Worm (Caenorhabditis elegans) whole organism, late embryonic: ENCODE results near the gene uig-1.

Experiments used
- K02D7.2 ChIP-seq: sonication (generic microtip); optimal IDR thresholded peaks from 2 replicates; lab custom pipeline; 2017; ENCODE audit warnings: mild to moderate bottlenecking, missing genetic modification characterization, missing compliant biosample characterization
- K09A11.1 ChIP-seq: sonication (generic microtip); optimal IDR thresholded peaks from 2 replicates; lab custom pipeline; 2017; ENCODE audit warnings: antibody characterized with exemption, mild to moderate bottlenecking, missing genetic modification characterization, missing compliant biosample characterization; ENCODE audit not compliant: insufficient read depth
- ama-1 ChIP-seq: fragments of 150-350 bp; optimal IDR thresholded peaks from 2 replicates; lab custom pipeline; 2014
- ceh-14 ChIP-seq: sonication (generic microtip); optimal IDR thresholded peaks from 2 replicates; lab custom pipeline; 2016; ENCODE audit warnings: missing genotype, missing genetic modification characterization, missing compliant biosample characterization
- ceh-18 ChIP-seq: sonication (generic microtip); optimal IDR thresholded peaks from 2 replicates; lab custom pipeline; 2016; ENCODE audit warnings: missing genetic modification characterization, missing compliant biosample characterization
- ceh-19 ChIP-seq: fragments of 200-800 bp; sonication (Bioruptor generic); optimal IDR thresholded peaks from 2 replicates; lab custom pipeline; 2018; ENCODE audit warnings: mild to moderate bottlenecking, missing genetic modification characterization, missing compliant biosample characterization
- ceh-2 ChIP-seq: sonication (generic microtip); optimal IDR thresholded peaks from 2 replicates; lab custom pipeline; 2016; ENCODE audit warnings: missing genotype, missing genetic modification characterization, missing compliant biosample characterization
- ceh-24 ChIP-seq: sonication (generic microtip); optimal IDR thresholded peaks from 2 replicates; lab custom pipeline; 2016; ENCODE audit warnings: mild to moderate bottlenecking, missing genetic modification characterization, missing compliant biosample characterization
- ceh-30 ChIP-seq: fragments of 150-350 bp; optimal IDR thresholded peaks from 2 replicates; lab custom pipeline; 2014; ENCODE audit warnings: missing biosample characterization, missing genetic modification characterization
- ceh-31 ChIP-seq: sonication (generic microtip); optimal IDR thresholded peaks from 2 replicates; lab custom pipeline; 2016; ENCODE audit warnings: missing genetic modification characterization, missing compliant biosample characterization
- ceh-34 ChIP-seq: sonication (generic microtip); optimal IDR thresholded peaks from 2 replicates; lab custom pipeline; 2016; ENCODE audit warnings: mild to moderate bottlenecking, missing genetic modification characterization, missing compliant biosample characterization
- ceh-45 ChIP-seq: fragments of 200-800 bp; sonication (Bioruptor generic); IDR thresholded peaks from 2 replicates; pipeline ENCODE4 v1.3.6; 2022; ENCODE audit warnings: missing genetic modification reagents, missing genetic modification characterization, missing compliant biosample characterization
- ceh-48 ChIP-seq: sonication (generic microtip); optimal IDR thresholded peaks from 2 replicates; lab custom pipeline; 2016; ENCODE audit warnings: missing genetic modification characterization, inconsistent platforms, missing compliant biosample characterization
- dmd-4 ChIP-seq: sonication (generic microtip); optimal IDR thresholded peaks from 2 replicates; lab custom pipeline; 2016; ENCODE audit warnings: borderline replicate concordance, missing genetic modification characterization, missing compliant biosample characterization
- elt-2 ChIP-seq: sonication (generic microtip); optimal IDR thresholded peaks from 2 replicates; lab custom pipeline; 2016; ENCODE audit warnings: missing genetic modification reagents, missing genetic modification characterization, missing compliant biosample characterization
- elt-4 ChIP-seq: sonication (generic microtip); optimal IDR thresholded peaks from 2 replicates; lab custom pipeline; 2016; ENCODE audit warnings: missing genetic modification characterization, missing compliant biosample characterization
- ets-4 ChIP-seq: sonication (generic microtip); optimal IDR thresholded peaks from 2 replicates; lab custom pipeline; 2016; ENCODE audit warnings: missing genetic modification characterization, missing compliant biosample characterization
- fax-1 ChIP-seq: sonication (generic microtip); optimal IDR thresholded peaks from 2 replicates; lab custom pipeline; 2016; ENCODE audit warnings: missing genotype, missing genetic modification characterization, missing compliant biosample characterization
- fkh-6 ChIP-seq: sonication (generic microtip); optimal IDR thresholded peaks from 2 replicates; lab custom pipeline; 2016; ENCODE audit warnings: missing genetic modification characterization, missing compliant biosample characterization
- gmeb-2 ChIP-seq: sonication (generic microtip); optimal IDR thresholded peaks from 2 replicates; lab custom pipeline; 2016; ENCODE audit warnings: missing genetic modification characterization, inconsistent platforms, missing compliant biosample characterization
- hlh-13 ChIP-seq: fragments of 200-800 bp; sonication (Bioruptor generic); optimal IDR thresholded peaks from 2 replicates; lab custom pipeline; 2018; ENCODE audit warnings: mild to moderate bottlenecking, missing genetic modification characterization, missing compliant biosample characterization
- hlh-6 ChIP-seq: sonication (generic microtip); optimal IDR thresholded peaks from 2 replicates; lab custom pipeline; 2016; ENCODE audit warnings: missing genotype, missing genetic modification characterization, missing compliant biosample characterization
- madf-2 ChIP-seq: sonication (generic microtip); optimal IDR thresholded peaks from 2 replicates; lab custom pipeline; 2017; ENCODE audit warnings: missing genetic modification characterization, missing compliant biosample characterization
- nfya-1 ChIP-seq: sonication (generic microtip); optimal IDR thresholded peaks from 2 replicates; lab custom pipeline; 2017; ENCODE audit warnings: missing genetic modification characterization, mild to moderate bottlenecking, missing compliant biosample characterization, antibody characterized with exemption, moderate library complexity
- nhr-11 ChIP-seq: fragments of 150-350 bp; optimal IDR thresholded peaks from 2 replicates; lab custom pipeline; 2014; ENCODE audit warnings: missing biosample characterization, missing genetic modification characterization
- pqm-1 ChIP-seq: sonication (generic microtip); optimal IDR thresholded peaks from 2 replicates; lab custom pipeline; 2016; ENCODE audit warnings: missing genetic modification characterization, missing compliant biosample characterization
- pros-1 ChIP-seq: fragments of 150-350 bp; optimal IDR thresholded peaks from 2 replicates; lab custom pipeline; 2014; ENCODE audit warnings: missing biosample characterization, missing genetic modification reagents, missing genetic modification characterization
- sox-4 ChIP-seq: sonication (generic microtip); optimal IDR thresholded peaks from 2 replicates; lab custom pipeline; 2017; ENCODE audit warnings: mild to moderate bottlenecking, missing genetic modification characterization, inconsistent platforms, missing compliant biosample characterization
- tbx-2 ChIP-seq: sonication (generic microtip); optimal IDR thresholded peaks from 2 replicates; lab custom pipeline; 2016; ENCODE audit warnings: missing genetic modification characterization, missing compliant biosample characterization
- ttx-3 ChIP-seq: sonication (generic microtip); optimal IDR thresholded peaks from 2 replicates; lab custom pipeline; 2016; ENCODE audit warnings: missing genetic modification reagents, missing genetic modification characterization, missing compliant biosample characterization
- unc-3 ChIP-seq, 2 experiments: fragments of 200-800 bp in 1 of 2; sonication (Bioruptor generic) in 1 of 2; sonication (generic microtip) in 1 of 2; conservative IDR thresholded peaks in 1 of 2; optimal IDR thresholded peaks in 1 of 2; 2 replicates each; pipeline versions ENCODE4 v1.3.6 to Lab custom; 2016 to 2022; ENCODE audit warnings: missing compliant biosample characterization in 2 of 2, missing genetic modification characterization in 2 of 2, missing genetic modification reagents in 1 of 2
- zip-5 ChIP-seq: sonication (generic microtip); optimal IDR thresholded peaks from 2 replicates; lab custom pipeline; 2016; ENCODE audit warnings: missing genetic modification characterization, missing compliant biosample characterization

uig-1 gene

DNA sequence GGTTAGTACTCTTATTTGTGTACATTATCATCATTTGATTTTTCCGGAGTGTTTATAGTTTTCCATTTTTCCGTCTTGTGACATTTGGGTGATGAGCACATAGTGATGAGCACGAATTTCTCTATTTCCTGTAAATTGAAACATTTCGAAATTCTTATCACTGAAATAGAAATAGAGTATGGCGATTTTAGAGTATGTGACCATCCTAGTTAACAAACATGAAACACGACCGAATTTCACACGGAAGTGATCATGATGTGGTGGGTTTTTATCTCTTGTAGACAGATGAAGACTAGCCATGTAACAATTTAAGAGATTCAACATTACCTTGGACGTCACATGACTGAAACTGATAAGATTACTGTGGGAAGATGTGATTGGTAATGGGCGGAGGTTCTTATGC lies 26.5 kb downstream of the uig-1 start:
- TF ChIP-seq pros-1 (tag; lab: Kevin White, UChicago): no peak
- peak; percentile 21 for TF ChIP-seq elt-2 (tag; lab: Kevin White, UChicago)

DNA sequence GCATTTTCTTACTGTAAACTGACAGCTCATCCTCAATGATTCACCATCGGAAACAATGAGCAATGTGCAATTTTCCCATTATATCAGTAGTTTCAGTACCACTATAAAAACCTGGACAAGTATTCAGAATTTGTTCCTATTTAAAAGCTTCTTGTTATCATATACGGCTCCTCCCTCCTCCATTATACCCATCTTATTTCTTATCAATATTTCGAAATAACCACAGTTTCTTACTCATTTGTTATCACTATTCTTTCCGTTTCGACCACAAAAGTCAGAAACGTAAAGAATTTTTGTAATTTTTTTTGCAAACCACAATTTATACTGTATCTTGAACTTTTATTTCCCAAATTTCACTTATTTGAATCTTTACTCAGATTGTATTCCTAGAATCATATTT lies 27.7 kb downstream of the uig-1 start:
- TF ChIP-seq K09A11.1: no peak
- TF ChIP-seq ceh-48 (tag; lab: Kevin White, UChicago): no peak
- peak; percentile 34 for TF ChIP-seq elt-2 (tag; lab: Kevin White, UChicago)
- no peak for TF ChIP-seq hlh-6 (tag; lab: Kevin White, UChicago)
- no peak for TF ChIP-seq hlh-13
- no peak for TF ChIP-seq ceh-30

DNA sequence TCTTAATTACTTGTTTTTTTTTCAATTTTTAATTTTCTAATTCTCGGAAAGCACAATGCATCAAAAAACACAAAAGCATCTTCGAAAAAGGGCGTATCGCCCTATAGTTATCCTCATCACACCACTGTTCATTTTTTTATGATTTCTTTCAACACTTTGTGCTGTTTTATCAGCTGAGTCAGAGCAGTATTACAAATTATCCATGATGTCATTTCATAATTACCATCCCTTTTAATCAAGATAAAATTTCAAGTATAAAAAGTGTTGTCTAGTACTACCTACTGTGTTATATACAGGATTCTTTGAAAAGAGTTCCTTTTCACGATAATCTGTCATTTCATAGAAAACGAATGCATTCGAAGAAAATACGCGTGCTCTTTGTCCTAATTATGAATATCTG lies 29.1 kb downstream of the uig-1 start:
- no peak for TF ChIP-seq pqm-1 (tag; lab: Kevin White, UChicago)
- no peak for TF ChIP-seq gmeb-2 (tag; lab: Kevin White, UChicago)
- no peak for TF ChIP-seq elt-2 (tag; lab: Kevin White, UChicago)
- TF ChIP-seq ceh-24 (tag; lab: Kevin White, UChicago): no peak
- TF ChIP-seq ceh-18 (tag; lab: Kevin White, UChicago): no peak
- no peak for TF ChIP-seq nfya-1 (tag; lab: Kevin White, UChicago)
- no peak for TF ChIP-seq ceh-2 (tag; lab: Kevin White, UChicago)
- TF ChIP-seq elt-4 (tag; lab: Kevin White, UChicago): no peak
- TF ChIP-seq dmd-4: no peak

DNA sequence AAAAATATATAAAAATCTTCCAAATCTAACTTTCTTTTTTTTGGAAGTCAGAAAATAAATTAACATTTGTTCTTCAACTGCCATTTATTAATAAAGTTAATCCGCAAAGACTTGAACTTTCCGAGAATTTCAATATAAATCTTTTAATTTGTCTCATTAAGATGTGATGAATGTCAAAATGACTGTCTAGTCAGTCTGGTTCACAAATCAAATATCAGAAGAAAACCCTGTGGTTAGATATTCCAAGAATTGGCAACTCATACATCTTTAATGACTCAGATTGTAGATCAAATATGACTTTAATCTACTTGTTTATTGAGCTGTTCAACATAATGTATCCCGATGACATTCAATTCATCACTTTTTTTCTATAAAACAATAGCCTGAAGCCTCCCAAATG lies 30.1 kb downstream of the uig-1 start:
- no peak for TF ChIP-seq sox-4
- no peak for TF ChIP-seq unc-3 (GFP tag; conservative IDR thresholded peaks at IDR 0.05; lab: Robert Waterston, UW)
- no peak for TF ChIP-seq unc-3 (tag; optimal IDR thresholded peaks at IDR 0.05; lab: Kevin White, UChicago)
- TF ChIP-seq K02D7.2 (tag; lab: Kevin White, UChicago): no peak
- TF ChIP-seq ceh-19: no peak
- TF ChIP-seq elt-2 (tag; lab: Kevin White, UChicago): no peak
- no peak for TF ChIP-seq fax-1 (tag; lab: Kevin White, UChicago)
- no peak for TF ChIP-seq ceh-45
- TF ChIP-seq nhr-11 (tag; lab: Kevin White, UChicago): no peak
- TF ChIP-seq ceh-34 (tag; lab: Kevin White, UChicago): no peak
- TF ChIP-seq ceh-14 (tag; lab: Kevin White, UChicago): no peak

DNA sequence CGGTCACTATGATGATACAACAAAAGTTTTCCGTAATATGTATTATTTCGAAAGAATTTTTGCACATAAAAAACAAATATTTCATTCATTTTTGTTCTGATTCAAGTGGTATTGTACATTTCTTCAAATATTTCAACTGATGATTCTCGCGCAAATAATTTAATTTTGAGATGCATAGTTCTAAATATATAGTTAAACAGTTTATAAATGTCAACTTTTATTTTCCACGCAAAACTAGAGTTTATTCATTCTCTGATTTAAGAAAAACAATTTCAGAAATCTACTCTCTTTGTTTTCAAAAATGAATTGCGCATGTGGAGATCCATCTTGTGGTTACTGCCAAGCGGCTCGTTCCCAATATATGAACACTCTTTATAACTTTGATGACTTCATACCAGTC lies 31.5 kb downstream of the uig-1 start, which contains the start of gene zip-5:
Gene zip-5, plus strand, starts transcription at position 301 of the 400 bp plus-strand sequence.
- TF ChIP-seq ets-4 (tag; lab: Kevin White, UChicago) (no peak), ceh-2 (tag; lab: Kevin White, UChicago) (no peak), elt-4 (tag; lab: Kevin White, UChicago) (no peak), ama-1 (no peak), sox-4 (no peak), hlh-13 (no peak), ceh-18 (tag; lab: Kevin White, UChicago) (no peak), fkh-6 (tag; lab: Kevin White, UChicago) (no peak), tbx-2 (tag; lab: Kevin White, UChicago) (no peak), ceh-34 (tag; lab: Kevin White, UChicago) (no peak), ttx-3 (tag; lab: Kevin White, UChicago) (no peak), K09A11.1 (no peak), ceh-31 (tag; lab: Kevin White, UChicago) (no peak), zip-5 (tag; lab: Kevin White, UChicago) (no peak), gmeb-2 (tag; lab: Kevin White, UChicago) (no peak), pros-1 (tag; lab: Kevin White, UChicago) (no peak), madf-2 (tag; lab: Kevin White, UChicago) (no peak), nhr-11 (tag; lab: Kevin White, UChicago) (no peak)
